Worm (Caenorhabditis elegans) whole organism, midembryonic: ENCODE results near the gene R09E12.9.
"Not testable (repeated sequence)": the region's sequence is repeated elsewhere in the genome, so short reads cannot be mapped to it uniquely, and the experiment has no call there.

ENCODE experiments used
- T22C8.4 ChIP-seq: fragments of 200-800 bp; sonication (Bioruptor generic); IDR thresholded peaks from 2 replicates; pipeline ENCODE4 v1.3.6; 2022; ENCODE audit warnings: missing genetic modification characterization, missing compliant biosample characterization
- cog-1 ChIP-seq: sonication (generic microtip); optimal IDR thresholded peaks from 2 replicates; lab custom pipeline; 2016; ENCODE audit warnings: missing genetic modification characterization, missing compliant biosample characterization
- flt-1 ChIP-seq: fragments of 200-800 bp; sonication (Bioruptor generic); IDR thresholded peaks from 2 replicates; pipeline ENCODE4 v1.3.6; 2022; ENCODE audit warnings: missing genetic modification characterization, missing compliant biosample characterization
- klf-2 ChIP-seq: fragments of 200-800 bp; sonication (Bioruptor generic); conservative IDR thresholded peaks from 2 replicates; pipeline ENCODE4 v1.3.6; 2022; ENCODE audit warnings: missing genetic modification reagents, missing genetic modification characterization, missing compliant biosample characterization
- med-1 ChIP-seq: sonication (generic microtip); optimal IDR thresholded peaks from 2 replicates; lab custom pipeline; 2017; ENCODE audit warnings: missing genetic modification characterization, mild to moderate bottlenecking, missing compliant biosample characterization, antibody characterized with exemption, missing genetic modification reagents; ENCODE audit not compliant: insufficient read depth
- ref-1 ChIP-seq: fragments of 200-800 bp; sonication (Bioruptor generic); conservative IDR thresholded peaks from 2 replicates; pipeline ENCODE4 v1.3.6; 2022; ENCODE audit warnings: missing genetic modification reagents, missing genetic modification characterization, missing compliant biosample characterization
- tab-1 ChIP-seq: fragments of 200-800 bp; sonication (Bioruptor generic); IDR thresholded peaks from 2 replicates; pipeline ENCODE4 v1.3.6; 2022; ENCODE audit warnings: missing genetic modification characterization, missing compliant biosample characterization
- ztf-23 ChIP-seq: fragments of 200-800 bp; sonication (Bioruptor generic); IDR thresholded peaks from 2 replicates; pipeline ENCODE4 v1.3.6; 2022; ENCODE audit warnings: missing genetic modification reagents, missing genetic modification characterization, missing compliant biosample characterization
- ztf-29 ChIP-seq: fragments of 200-800 bp; sonication (Bioruptor generic); IDR thresholded peaks from 2 replicates; pipeline ENCODE4 v1.3.6; 2022; ENCODE audit warnings: missing genetic modification reagents, missing genetic modification characterization, missing compliant biosample characterization

R09E12.9 gene

DNA sequence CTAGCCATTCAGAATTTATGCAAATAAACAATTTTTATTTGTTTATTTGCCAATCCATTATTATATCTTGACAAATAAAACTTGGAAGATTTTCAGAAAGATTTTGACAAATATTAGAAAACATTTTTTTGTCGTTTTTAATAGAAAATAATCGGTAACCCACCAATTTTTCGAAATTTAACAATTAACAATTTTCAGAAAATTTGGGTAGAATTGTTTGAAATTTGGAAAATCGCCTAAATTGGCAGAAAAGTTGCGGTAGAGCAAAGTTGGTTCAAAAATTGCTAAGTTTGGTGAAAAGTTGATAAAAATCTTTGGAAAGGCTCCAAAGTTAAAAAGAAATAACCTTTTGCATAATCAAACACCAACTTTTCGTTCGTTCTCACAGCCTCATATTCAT is 30.9 kb downstream of the R09E12.9 start:
- TF ChIP-seq ztf-23 (GFP tag; lab: Robert Waterston, UW) (no peak), tab-1 (GFP tag; lab: Robert Waterston, UW) (no peak), ref-1 (GFP tag; lab: Robert Waterston, UW) (no peak), klf-2 (GFP tag; lab: Robert Waterston, UW) (no peak), ztf-29 (GFP tag; lab: Robert Waterston, UW) (no peak), flt-1 (GFP tag; lab: Robert Waterston, UW) (no peak), med-1 (GFP tag; lab: Kevin White, UChicago) (no peak), T22C8.4 (GFP tag; lab: Robert Waterston, UW) (no peak), cog-1 (no peak)

DNA sequence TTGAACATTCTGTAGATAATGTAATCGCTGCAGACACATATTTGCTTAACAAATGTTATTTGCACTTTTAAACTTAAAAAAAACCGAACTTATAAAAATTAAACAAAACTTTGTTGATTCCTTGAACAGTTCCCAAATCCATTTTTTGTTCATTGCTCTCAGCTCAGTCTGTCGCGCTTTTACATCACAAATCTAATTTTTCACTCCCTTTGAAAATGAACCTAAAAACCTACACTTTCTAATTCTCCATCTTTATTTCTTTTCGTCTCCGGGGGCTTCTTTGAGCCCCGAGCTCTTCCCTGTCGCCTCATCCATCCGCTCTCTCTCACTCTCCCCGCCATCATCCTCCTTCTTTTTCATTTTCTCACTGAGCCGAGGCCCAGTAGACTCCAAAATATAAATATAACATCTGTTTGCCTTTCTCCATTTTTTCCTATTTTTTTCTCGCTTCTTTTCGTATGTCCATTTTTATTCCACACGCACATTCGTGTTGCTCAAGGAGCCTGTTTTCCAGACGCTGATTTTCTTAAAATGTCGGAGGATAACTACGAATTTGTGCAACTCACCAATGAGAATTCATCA is 33.0 kb downstream of the R09E12.9 start, which contains the start of gene R13D11.4:
Gene R13D11.4 (plus strand): TSS at position 532 of the 582 bp plus-strand sequence.
- TF ChIP-seq ztf-29 (GFP tag; lab: Robert Waterston, UW) = no peak
- no peak for TF ChIP-seq med-1 (GFP tag; lab: Kevin White, UChicago)
- TF ChIP-seq T22C8.4 (GFP tag; lab: Robert Waterston, UW) = no peak
- no peak for TF ChIP-seq flt-1 (GFP tag; lab: Robert Waterston, UW)
- TF ChIP-seq klf-2 (GFP tag; lab: Robert Waterston, UW) = no peak
- TF ChIP-seq tab-1 (GFP tag; lab: Robert Waterston, UW) = no peak
- no peak for TF ChIP-seq cog-1
- no peak for TF ChIP-seq ref-1 (GFP tag; lab: Robert Waterston, UW)
- TF ChIP-seq ztf-23 (GFP tag; lab: Robert Waterston, UW) = no peak

DNA sequence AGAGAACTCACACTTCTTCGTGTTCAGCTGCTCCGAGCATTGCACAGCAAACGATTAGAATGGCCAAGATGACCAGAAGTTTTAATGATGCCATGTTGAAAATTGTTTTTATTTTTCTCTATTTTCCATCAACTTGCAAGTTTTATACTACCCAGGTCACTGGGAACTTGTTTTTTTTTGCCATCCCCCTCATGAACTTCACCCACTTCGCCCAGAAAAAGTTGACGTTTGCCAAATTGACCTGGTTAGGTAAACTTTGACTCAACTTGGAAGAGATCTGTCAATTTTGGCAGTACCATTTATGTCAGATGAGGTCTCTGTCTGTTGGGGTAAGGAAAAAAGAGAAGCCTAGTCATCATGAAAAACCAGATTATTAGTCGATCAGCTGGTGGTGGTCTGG is 35.7 kb downstream of the R09E12.9 start, which contains the start of gene R13D11.10:
Gene R13D11.10 (minus strand): TSS at position 101 of the 400 bp plus-strand sequence.
- TF ChIP-seq cog-1 = no peak
- TF ChIP-seq ztf-29 (GFP tag; lab: Robert Waterston, UW) = no peak
- no peak for TF ChIP-seq ref-1 (GFP tag; lab: Robert Waterston, UW)
- TF ChIP-seq med-1 (GFP tag; lab: Kevin White, UChicago) = no peak

DNA sequence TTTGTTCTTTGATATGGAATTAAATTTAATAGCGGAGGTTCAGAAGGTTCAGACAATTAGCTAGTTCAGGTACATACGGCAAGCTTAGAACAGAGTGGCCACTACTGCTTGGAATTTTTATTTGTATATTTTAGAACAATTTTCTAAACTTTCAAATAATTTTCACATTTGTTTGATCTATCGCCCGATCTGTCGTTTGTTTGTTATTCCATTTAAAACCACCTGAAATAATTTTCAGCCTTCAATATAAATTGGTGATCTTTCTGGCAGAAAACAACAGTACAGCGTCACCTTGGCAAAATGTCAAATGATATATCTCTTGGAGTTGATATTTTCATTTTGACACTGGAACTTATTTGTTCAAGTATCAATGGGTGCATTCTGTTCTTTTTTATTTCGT is 37.3 kb downstream of the R09E12.9 start, which contains the start of gene R13D11.3:
Gene R13D11.3 (plus strand): TSS at position 301 of the 400 bp plus-strand sequence.
- TF ChIP-seq ztf-29 (GFP tag; lab: Robert Waterston, UW) (no peak), tab-1 (GFP tag; lab: Robert Waterston, UW) (no peak), cog-1 (no peak), klf-2 (GFP tag; lab: Robert Waterston, UW) (no peak)

DNA sequence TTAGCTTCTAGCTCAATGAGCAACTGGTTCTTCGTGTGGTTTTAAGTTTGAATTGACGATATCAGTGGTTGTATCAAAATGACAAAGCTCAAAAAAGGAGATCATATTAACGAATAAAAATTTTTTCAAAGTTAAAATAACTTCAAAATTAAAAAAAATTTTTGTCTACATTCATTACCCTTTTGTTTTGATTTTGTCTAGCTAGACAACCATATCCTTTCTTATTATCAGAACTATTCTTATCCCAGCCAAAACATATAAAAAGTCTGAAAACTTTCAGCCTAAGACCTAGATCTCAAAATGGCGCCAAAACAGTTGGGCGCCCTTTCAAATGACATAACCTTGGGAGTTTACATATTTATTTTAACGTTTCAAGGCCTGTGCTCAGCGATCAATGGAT is 39.8 kb downstream of the R09E12.9 start, which contains the start of gene R13D11.1:
Gene R13D11.1 (plus strand): TSS at position 301 of the 400 bp plus-strand sequence.
- TF ChIP-seq ztf-29 (GFP tag; lab: Robert Waterston, UW) (no peak), T22C8.4 (GFP tag; lab: Robert Waterston, UW) (no peak), ztf-23 (GFP tag; lab: Robert Waterston, UW) (no peak), flt-1 (GFP tag; lab: Robert Waterston, UW) (no peak), klf-2 (GFP tag; lab: Robert Waterston, UW) (no peak), tab-1 (GFP tag; lab: Robert Waterston, UW) (no peak), ref-1 (GFP tag; lab: Robert Waterston, UW) (no peak), cog-1 (no peak), med-1 (GFP tag; lab: Kevin White, UChicago) (no peak)

DNA sequence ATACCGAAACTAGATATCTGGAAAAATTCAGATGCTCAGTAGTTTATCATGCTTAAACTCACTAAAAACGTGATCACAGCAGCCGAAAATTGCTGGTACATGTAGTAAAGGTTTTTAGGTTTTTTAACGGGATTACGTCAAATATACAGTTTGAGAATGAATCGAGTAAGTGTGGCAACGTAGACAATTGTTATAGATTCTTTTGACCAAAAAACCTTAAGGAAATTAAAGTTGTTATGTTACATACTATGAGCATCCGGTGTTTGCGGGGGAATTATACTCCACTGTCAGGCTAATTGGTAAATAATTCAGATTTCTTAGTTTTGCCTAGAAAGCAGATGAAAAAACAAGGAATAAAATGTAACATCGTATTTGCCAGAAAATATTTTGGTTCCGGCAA is 43.2 kb downstream of the R09E12.9 start, which contains the start of gene srx-32:
Gene srx-32 (minus strand): TSS at position 101 of the 400 bp plus-strand sequence.
- TF ChIP-seq ztf-23, ref-1, T22C8.4 (GFP tag; lab: Robert Waterston, UW): not testable (repeated sequence)

DNA sequence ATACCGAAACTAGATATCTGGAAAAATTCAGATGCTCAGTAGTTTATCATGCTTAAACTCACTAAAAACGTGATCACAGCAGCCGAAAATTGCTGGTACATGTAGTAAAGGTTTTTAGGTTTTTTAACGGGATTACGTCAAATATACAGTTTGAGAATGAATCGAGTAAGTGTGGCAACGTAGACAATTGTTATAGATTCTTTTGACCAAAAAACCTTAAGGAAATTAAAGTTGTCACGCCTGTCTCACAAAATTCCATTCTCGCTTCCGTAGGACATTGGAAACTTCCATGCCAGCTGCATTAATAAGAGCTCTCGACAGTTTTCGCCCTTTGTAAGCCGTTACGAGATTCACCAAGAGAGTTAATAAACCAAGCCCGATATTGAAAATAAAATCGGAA is 45.5 kb downstream of the R09E12.9 start, which contains the start of gene srx-31:
Gene srx-31 (minus strand): TSS at position 101 of the 400 bp plus-strand sequence.
- not testable (repeated sequence) for TF ChIP-seq ref-1 (GFP tag; lab: Robert Waterston, UW); cog-1; ztf-23 (GFP tag; lab: Robert Waterston, UW)

DNA sequence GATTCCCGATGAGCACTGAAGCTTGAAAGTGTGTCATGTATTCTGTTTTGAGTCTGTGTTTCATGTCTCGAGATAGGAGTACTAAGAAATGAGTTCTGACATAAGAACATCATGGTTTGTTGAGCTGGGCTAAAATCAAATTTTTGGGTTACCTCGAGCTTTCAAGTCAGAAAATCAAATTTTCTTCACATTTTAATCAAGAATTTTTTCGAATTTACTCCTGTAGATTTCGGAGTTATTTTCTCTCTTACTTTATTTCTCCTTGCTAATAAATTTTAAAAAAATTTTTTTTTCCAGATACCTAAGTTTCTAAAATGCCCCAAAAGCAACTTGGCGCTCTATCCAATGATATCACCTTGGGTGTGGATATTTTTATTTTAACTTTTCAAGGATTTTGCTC is 48.7 kb downstream of the R09E12.9 start, which contains the start of gene F41H8.2:
Gene F41H8.2 (plus strand): TSS at position 301 of the 400 bp plus-strand sequence.
- no peak for TF ChIP-seq ref-1 (GFP tag; lab: Robert Waterston, UW)
- no peak for TF ChIP-seq T22C8.4 (GFP tag; lab: Robert Waterston, UW)
- no peak for TF ChIP-seq tab-1 (GFP tag; lab: Robert Waterston, UW)
- no peak for TF ChIP-seq cog-1
- no peak for TF ChIP-seq ztf-29 (GFP tag; lab: Robert Waterston, UW)
- no peak for TF ChIP-seq klf-2 (GFP tag; lab: Robert Waterston, UW)
- TF ChIP-seq flt-1 (GFP tag; lab: Robert Waterston, UW) = no peak
- TF ChIP-seq med-1 (GFP tag; lab: Kevin White, UChicago) = no peak
- TF ChIP-seq ztf-23 (GFP tag; lab: Robert Waterston, UW) = no peak
